Worm (Caenorhabditis elegans): ENCODE measurements around the gene C05B5.17.

DNA sequence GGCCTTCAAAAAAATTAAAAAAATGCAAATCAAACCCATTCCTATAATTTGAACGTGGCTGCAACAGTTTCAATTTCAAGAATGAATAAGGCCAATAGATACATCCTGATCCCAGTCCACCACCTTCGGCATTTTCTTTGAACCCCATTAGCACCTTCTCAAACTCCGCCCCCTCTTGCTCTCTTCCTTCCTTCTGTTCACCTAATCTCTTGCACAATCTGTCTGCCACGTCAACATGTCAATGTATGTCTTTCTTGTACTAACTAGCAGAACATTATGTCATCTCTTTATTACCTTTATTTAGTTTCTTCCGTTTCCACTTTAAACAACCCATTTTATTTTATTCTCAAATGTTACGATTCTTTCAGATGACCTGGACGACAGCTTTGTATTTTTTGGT is 5.6 kb downstream of the C05B5.17 start, which contains the start of gene C05B5.4:
- no peak for TF ChIP-seq nhr-237 (tag; optimal IDR thresholded peaks at IDR 0.05)
- TF ChIP-seq lin-13 (GFP tag; optimal IDR thresholded peaks at IDR 0.05), result no peak
- no peak for TF ChIP-seq ceh-82 (tag; optimal IDR thresholded peaks at IDR 0.05)
- no peak for TF ChIP-seq mab-5 (tag; optimal IDR thresholded peaks at IDR 0.05)
- no peak for TF ChIP-seq nhr-11 (tag; optimal IDR thresholded peaks at IDR 0.05)
- no peak for TF ChIP-seq nhr-77 (tag; optimal IDR thresholded peaks at IDR 0.05)
- no peak for TF ChIP-seq nhr-10 (tag; optimal IDR thresholded peaks at IDR 0.05)
- TF ChIP-seq ceh-16 (tag; optimal IDR thresholded peaks at IDR 0.05), result no peak
- no peak for TF ChIP-seq sma-3 (GFP tag; optimal IDR thresholded peaks at IDR 0.05)
- no peak for TF ChIP-seq unc-55 (GFP tag; optimal IDR thresholded peaks at IDR 0.05)
- no peak for TF ChIP-seq nhr-129 (tag; optimal IDR thresholded peaks at IDR 0.05)
- no peak for TF ChIP-seq skn-1 (tag; optimal IDR thresholded peaks at IDR 0.05)
- TF ChIP-seq nhr-12 (tag; optimal IDR thresholded peaks at IDR 0.05), result no peak
